Worm (Caenorhabditis elegans): ENCODE results near the gene fbxa-147.

The fbxa-147 gene

ce11 chrV:14698005-14698404 is 18.3 kb upstream of the fbxa-147 start:
- no peak for TF ChIP-seq K02D7.2 (tag; optimal IDR thresholded peaks at IDR 0.05)
- no peak for TF ChIP-seq zip-5 (tag; optimal IDR thresholded peaks at IDR 0.05)
- TF ChIP-seq ztf-16 (tag; optimal IDR thresholded peaks at IDR 0.05) = no peak
- TF ChIP-seq ets-4 (tag; optimal IDR thresholded peaks at IDR 0.05) = no peak
- TF ChIP-seq ceh-22 (tag; optimal IDR thresholded peaks at IDR 0.05) = no peak
- TF ChIP-seq C08G9.2 (tag; optimal IDR thresholded peaks at IDR 0.05) = no peak
- TF ChIP-seq ceh-18 (tag; optimal IDR thresholded peaks at IDR 0.05) = no peak
- no peak for TF ChIP-seq unc-86 (tag; optimal IDR thresholded peaks at IDR 0.05)
- TF ChIP-seq pros-1 (tag; optimal IDR thresholded peaks at IDR 0.05) = no peak
- TF ChIP-seq fax-1 (tag; optimal IDR thresholded peaks at IDR 0.05) = no peak
- no peak for TF ChIP-seq unc-3 (GFP tag; conservative IDR thresholded peaks at IDR 0.05)
- no peak for TF ChIP-seq unc-3 (tag; optimal IDR thresholded peaks at IDR 0.05)
- no peak for TF ChIP-seq elt-4 (tag; optimal IDR thresholded peaks at IDR 0.05)

- TF ChIP-seq ceh-14 (tag; optimal IDR thresholded peaks at IDR 0.05) = no peak
- TF ChIP-seq dmd-4 (tag; optimal IDR thresholded peaks at IDR 0.05; ENCODE audit: borderline replicate concordance) = no peak
- TF ChIP-seq nhr-232 (tag; optimal IDR thresholded peaks at IDR 0.05) = no peak
Observed at ce11 chrV:14698666-14699065, 17.6 kb upstream of the fbxa-147 start, which contains the start of gene set-5. set-5 (plus strand) TSS chrV:14698966.

- no peak for TF ChIP-seq Y22D7AL.16 (tag; optimal IDR thresholded peaks at IDR 0.05)
- TF ChIP-seq pax-1 (tag; optimal IDR thresholded peaks at IDR 0.05) = no peak
- no peak for TF ChIP-seq ceh-6 (GFP tag; optimal IDR thresholded peaks at IDR 0.05)
- no peak for TF ChIP-seq zip-5 (tag; optimal IDR thresholded peaks at IDR 0.05)
- no peak for TF ChIP-seq syd-9 (tag; optimal IDR thresholded peaks at IDR 0.05)
- no peak for TF ChIP-seq ceh-45 (GFP tag; IDR thresholded peaks at IDR 0.05)
Observed at ce11 chrV:14707958-14708357, 8.3 kb upstream of the fbxa-147 start, which contains the start of gene R08A2.9. R08A2.9 (plus strand) TSS chrV:14708258.

ce11 chrV:14711077-14711476 is 5.2 kb upstream of the fbxa-147 start, which contains the start of gene ssp-33:
ssp-33 (plus strand) TSS chrV:14711377.
- TF ChIP-seq ceh-30 (tag; optimal IDR thresholded peaks at IDR 0.05) = no peak
- no peak for TF ChIP-seq ceh-22 (tag; optimal IDR thresholded peaks at IDR 0.05)
- TF ChIP-seq unc-55 (GFP tag; optimal IDR thresholded peaks at IDR 0.05) = no peak
- no peak for TF ChIP-seq K02D7.2 (tag; optimal IDR thresholded peaks at IDR 0.05)
- no peak for TF ChIP-seq C08G9.2 (tag; optimal IDR thresholded peaks at IDR 0.05)
- TF ChIP-seq nfya-1 (tag; optimal IDR thresholded peaks at IDR 0.05) = no peak
- no peak for TF ChIP-seq nhr-232 (tag; optimal IDR thresholded peaks at IDR 0.05)
- no peak for TF ChIP-seq hlh-15 (tag; optimal IDR thresholded peaks at IDR 0.05)
- TF ChIP-seq fkh-10 (GFP tag; optimal IDR thresholded peaks at IDR 0.05) = no peak
- no peak for TF ChIP-seq npax-4 (tag; optimal IDR thresholded peaks at IDR 0.05)

- no peak for TF ChIP-seq ceh-6 (GFP tag; optimal IDR thresholded peaks at IDR 0.05)
- no peak for TF ChIP-seq ceh-31 (tag; optimal IDR thresholded peaks at IDR 0.05)
- no peak for TF ChIP-seq nfya-1 (tag; optimal IDR thresholded peaks at IDR 0.05)
- no peak for TF ChIP-seq elt-4 (tag; optimal IDR thresholded peaks at IDR 0.05)
- no peak for TF ChIP-seq dmd-4 (tag; optimal IDR thresholded peaks at IDR 0.05; ENCODE audit: borderline replicate concordance)
- no peak for TF ChIP-seq fkh-6 (tag; optimal IDR thresholded peaks at IDR 0.05)
- TF ChIP-seq unc-3 (GFP tag; conservative IDR thresholded peaks at IDR 0.05) = no peak
- no peak for TF ChIP-seq unc-3 (tag; optimal IDR thresholded peaks at IDR 0.05)
- TF ChIP-seq ttx-3 (tag; optimal IDR thresholded peaks at IDR 0.05) = no peak
- TF ChIP-seq unc-55 (GFP tag; optimal IDR thresholded peaks at IDR 0.05) = no peak
Observed at ce11 chrV:14712316-14712715, 4.0 kb upstream of the fbxa-147 start, which contains the start of gene R08A2.5. R08A2.5 (plus strand) TSS chrV:14712616.

- TF ChIP-seq ttx-3 (tag; optimal IDR thresholded peaks at IDR 0.05) (no peak), K09A11.1 (tag; optimal IDR thresholded peaks at IDR 0.05; ENCODE audit: insufficient read depth) (no peak), elt-2 (tag; optimal IDR thresholded peaks at IDR 0.05) (no peak), pha-2 (tag; optimal IDR thresholded peaks at IDR 0.05) (no peak), fkh-10 (GFP tag; optimal IDR thresholded peaks at IDR 0.05) (no peak), tbx-2 (tag; optimal IDR thresholded peaks at IDR 0.05) (no peak), syd-9 (tag; optimal IDR thresholded peaks at IDR 0.05) (no peak), gmeb-2 (tag; optimal IDR thresholded peaks at IDR 0.05) (no peak), F13H6.1 (tag; optimal IDR thresholded peaks at IDR 0.05) (no peak), hlh-13 (GFP tag; optimal IDR thresholded peaks at IDR 0.05) (no peak), unc-55 (GFP tag; optimal IDR thresholded peaks at IDR 0.05) (no peak), K02D7.2 (tag; optimal IDR thresholded peaks at IDR 0.05) (no peak), ets-4 (tag; optimal IDR thresholded peaks at IDR 0.05) (no peak), tbx-7 (tag; optimal IDR thresholded peaks at IDR 0.05) (no peak), Y22D7AL.16 (tag; optimal IDR thresholded peaks at IDR 0.05) (no peak), dmd-4 (tag; optimal IDR thresholded peaks at IDR 0.05; ENCODE audit: borderline replicate concordance) (no peak), sox-2 (GFP tag; IDR thresholded peaks at IDR 0.05) (no peak), pha-4 (tag; optimal IDR thresholded peaks at IDR 0.05) (no peak), hlh-15 (tag; optimal IDR thresholded peaks at IDR 0.05) (no peak), rnt-1 (tag; optimal IDR thresholded peaks at IDR 0.05) (no peak)
Observed at ce11 chrV:14715608-14716007, 691 bp upstream of the fbxa-147 start, which contains the start of gene R08A2.2. R08A2.2 (minus strand) TSS chrV:14715708.
